Fruit fly (Drosophila melanogaster): Measurements from ENCODE around the gene CG14864.
A peak's percentile ranks its signal among the peaks of the same experiment; 100 is the strongest.

The CG14864 gene

dm6 chr3R:15250454-15250853 is 17.9 kb downstream of the CG14864 start (continued):
- TF ChIP-seq Eip74EF (GFP tag; optimal IDR thresholded peaks at IDR 0.05) (no peak), Usf (GFP tag; optimal IDR thresholded peaks at IDR 0.05) (no peak), NFAT (GFP tag; IDR thresholded peaks at IDR 0.05) (peak; percentile 51; the same call in 1 of the 2 replicates), grau (tag; optimal IDR thresholded peaks at IDR 0.05) (peak; percentile 75), Asciz (GFP tag; optimal IDR thresholded peaks at IDR 0.05) (no peak), BEAF-32 (GFP tag; optimal IDR thresholded peaks at IDR 0.05) (no peak), CG17385 (GFP tag; optimal IDR thresholded peaks at IDR 0.05) (no peak), ssp (GFP tag; IDR thresholded peaks at IDR 0.05) (peak; percentile 53), CG6175 (GFP tag; IDR thresholded peaks at IDR 0.05) (0 out of 3 replicates have a peak, but pooled peaks have one; percentile 57), dm (GFP tag; optimal IDR thresholded peaks at IDR 0.05) (no peak), run (tag; optimal IDR thresholded peaks at IDR 0.05) (peak; percentile 10), CG1529 (GFP tag; optimal IDR thresholded peaks at IDR 0.05) (no peak), HmgD (GFP tag; optimal IDR thresholded peaks at IDR 0.05) (no peak), CG31224 (GFP tag; IDR thresholded peaks at IDR 0.05) (peak; percentile 60), Bdp1 (GFP tag; optimal IDR thresholded peaks at IDR 0.05) (peak; percentile 18), Atf6 (GFP tag; IDR thresholded peaks at IDR 0.05) (peak; percentile 86), fd64A (GFP tag; optimal IDR thresholded peaks at IDR 0.05) (no peak), HmgZ (tag; optimal IDR thresholded peaks at IDR 0.05) (peak; percentile 67), HLH4C (GFP tag; IDR thresholded peaks at IDR 0.05; ENCODE audit: partially characterized antibody) (no peak), Mrtf (GFP tag; IDR thresholded peaks at IDR 0.05) (peak; percentile 46; the same call in 1 of the 3 replicates), pzg (GFP tag; optimal IDR thresholded peaks at IDR 0.05) (no peak), CG16815 (GFP tag; optimal IDR thresholded peaks at IDR 0.05) (peak; percentile 28), nerfin-2 (GFP tag; IDR thresholded peaks at IDR 0.05; ENCODE audit: partially characterized antibody) (no peak), Lpt (GFP tag; optimal IDR thresholded peaks at IDR 0.05) (no peak), da (GFP tag; optimal IDR thresholded peaks at IDR 0.05) (no peak), CG3407 (GFP tag; optimal IDR thresholded peaks at IDR 0.05) (no peak), mld (GFP tag; IDR thresholded peaks at IDR 0.05; ENCODE audit: partially characterized antibody) (no peak), CG7372 (GFP tag; IDR thresholded peaks at IDR 0.05) (peak; percentile 60), luna (GFP tag; optimal IDR thresholded peaks at IDR 0.05) (no peak), lmd (GFP tag; IDR thresholded peaks at IDR 0.05) (peak; percentile 65), gro (GFP tag; optimal IDR thresholded peaks at IDR 0.05) (no peak), inv (GFP tag; IDR thresholded peaks at IDR 0.05; ENCODE audit: partially characterized antibody) (no peak), Fer2 (tag; optimal IDR thresholded peaks at IDR 0.05) (peak; percentile 29), CG11085 (GFP tag; IDR thresholded peaks at IDR 0.05) (0 out of 2 replicates have a peak, but pooled peaks have one; percentile 24), Kr (GFP tag; optimal IDR thresholded peaks at IDR 0.05) (no peak), pros (GFP tag; optimal IDR thresholded peaks at IDR 0.05) (no peak), pho (GFP tag; optimal IDR thresholded peaks at IDR 0.05) (peak; percentile 46), CG15601 (tag; optimal IDR thresholded peaks at IDR 0.05) (no peak), kni (GFP tag; optimal IDR thresholded peaks at IDR 0.05) (no peak), emc (GFP tag; optimal IDR thresholded peaks at IDR 0.05) (no peak), yki (optimal IDR thresholded peaks at IDR 0.05) (no peak), HLHmδ (GFP tag; optimal IDR thresholded peaks at IDR 0.05) (no peak), CG8089 (GFP tag; optimal IDR thresholded peaks at IDR 0.05) (no peak), HLH3B (GFP tag; IDR thresholded peaks at IDR 0.05) (peak; percentile 68), jigr1 (GFP tag; IDR thresholded peaks at IDR 0.05) (peak; percentile 26; the same call in 1 of the 3 replicates), Meics (GFP tag; optimal IDR thresholded peaks at IDR 0.05) (no peak), schlank (tag; optimal IDR thresholded peaks at IDR 0.05) (peak; percentile 56), vfl (GFP tag; optimal IDR thresholded peaks at IDR 0.05) (no peak), CG16813 (GFP tag; IDR thresholded peaks at IDR 0.05; ENCODE audit: partially characterized antibody) (no peak), CG9932 (GFP tag; IDR thresholded peaks at IDR 0.05) (peak; percentile 81), CG17912 (GFP tag; optimal IDR thresholded peaks at IDR 0.05) (no peak)

All from whole organism, embryonic.